Fruit fly (Drosophila melanogaster) whole organism, embryonic: ENCODE measurements around the gene CG8870.
A peak's percentile ranks its signal among the peaks of the same experiment; 100 is the strongest.

Experiments
- Antp ChIP-seq: fragments of 200-800 bp; sonication (Bioruptor generic); optimal IDR thresholded peaks from 3 replicates; lab custom pipeline; 2016; ENCODE audit warnings: missing biosample characterization, missing genetic modification characterization
- BEAF-32 ChIP-seq: fragments of 200-800 bp; sonication (Bioruptor generic); optimal IDR thresholded peaks from 3 replicates; lab custom pipeline; 2017; ENCODE audit warnings: missing biosample characterization, missing genetic modification characterization, mild to moderate bottlenecking, moderate library complexity, missing genetic modification reagents
- CG10959 ChIP-seq: fragments of 200-800 bp; sonication (Bioruptor generic); IDR thresholded peaks from 2 replicates; pipeline ENCODE4 v1.3.6; 2022; ENCODE audit warnings: missing biosample characterization, missing genetic modification characterization
- CG11247 ChIP-seq: fragments of 200-800 bp; sonication (Bioruptor generic); IDR thresholded peaks from 2 replicates; pipeline ENCODE4 v1.3.6; 2022; ENCODE audit warnings: missing biosample characterization, missing genetic modification characterization
- CG11504 ChIP-seq: fragments of 200-800 bp; sonication (Bioruptor generic); optimal IDR thresholded peaks from 3 replicates; lab custom pipeline; 2019; ENCODE audit warnings: missing biosample characterization, mild to moderate bottlenecking, missing genetic modification characterization, moderate library complexity
- CG11723 ChIP-seq: fragments of 200-800 bp; sonication (Bioruptor generic); optimal IDR thresholded peaks from 2 replicates; lab custom pipeline; 2017; ENCODE audit warnings: missing biosample characterization, mild to moderate bottlenecking, missing genetic modification characterization
- CG12391 ChIP-seq: fragments of 200-800 bp; sonication (Bioruptor generic); optimal IDR thresholded peaks from 3 replicates; lab custom pipeline; 2018; ENCODE audit warnings: missing biosample characterization, mild to moderate bottlenecking, missing genetic modification characterization, moderate library complexity
- CG12659 ChIP-seq: fragments of 200-800 bp; sonication (Bioruptor generic); optimal IDR thresholded peaks from 3 replicates; lab custom pipeline; 2017; ENCODE audit warnings: mild to moderate bottlenecking, missing biosample characterization, missing genetic modification reagents, missing genetic modification characterization
- CG12769 ChIP-seq: fragments of 200-800 bp; sonication (Bioruptor generic); optimal IDR thresholded peaks from 2 replicates; lab custom pipeline; 2019; ENCODE audit warnings: missing biosample characterization, mild to moderate bottlenecking, missing genetic modification characterization, moderate library complexity
- CG13775 ChIP-seq: fragments of 200-800 bp; sonication (Bioruptor generic); optimal IDR thresholded peaks from 3 replicates; lab custom pipeline; 2017; ENCODE audit warnings: missing biosample characterization, mild to moderate bottlenecking, missing genetic modification characterization
- CG14667 ChIP-seq: fragments of 200-800 bp; sonication (Bioruptor generic); IDR thresholded peaks from 2 replicates; pipeline ENCODE4 v1.3.6; 2022; ENCODE audit warnings: missing biosample characterization, missing genetic modification characterization
- CG1529 ChIP-seq: fragments of 200-800 bp; sonication (Bioruptor generic); optimal IDR thresholded peaks from 3 replicates; lab custom pipeline; 2018; ENCODE audit warnings: missing biosample characterization, missing genetic modification characterization
- CG16863 ChIP-seq: fragments of 200-800 bp; sonication (Bioruptor generic); optimal IDR thresholded peaks from 3 replicates; lab custom pipeline; 2016; ENCODE audit warnings: missing biosample characterization, missing genetic modification characterization
- CG17328 ChIP-seq: fragments of 200-800 bp; sonication (Bioruptor generic); IDR thresholded peaks from 2 replicates; pipeline ENCODE4 v1.3.6; 2022; ENCODE audit warnings: missing biosample characterization, missing genetic modification characterization
- CG17385 ChIP-seq: fragments of 200-800 bp; sonication (Bioruptor generic); optimal IDR thresholded peaks from 3 replicates; lab custom pipeline; 2018; ENCODE audit warnings: missing biosample characterization, mild to moderate bottlenecking, missing genetic modification characterization
- CG18764 ChIP-seq: fragments of 200-800 bp; sonication (Bioruptor generic); optimal IDR thresholded peaks from 3 replicates; lab custom pipeline; 2016; ENCODE audit warnings: missing biosample characterization, missing genetic modification characterization
- CG2129 ChIP-seq: fragments of 200-800 bp; sonication (Bioruptor generic); IDR thresholded peaks from 2 replicates; pipeline ENCODE4 v1.3.6; 2022; ENCODE audit warnings: missing biosample characterization, missing genetic modification characterization; ENCODE audit not compliant: partially characterized antibody
- CG32532 ChIP-seq: fragments of 200-800 bp; sonication (Bioruptor generic); IDR thresholded peaks from 2 replicates; pipeline ENCODE4 v1.3.6; 2022; ENCODE audit warnings: missing biosample characterization, missing genetic modification characterization
- CG34376 ChIP-seq: fragments of 200-800 bp; sonication (Bioruptor generic); optimal IDR thresholded peaks from 2 replicates; lab custom pipeline; 2018; ENCODE audit warnings: missing biosample characterization, mild to moderate bottlenecking, missing genetic modification characterization
- CG3838 ChIP-seq: fragments of 200-800 bp; sonication (Bioruptor generic); optimal IDR thresholded peaks from 3 replicates; lab custom pipeline; 2016; ENCODE audit warnings: missing biosample characterization, missing genetic modification characterization
- CG4424 ChIP-seq: fragments of 200-800 bp; sonication (Bioruptor generic); optimal IDR thresholded peaks from 3 replicates; lab custom pipeline; 2016; ENCODE audit warnings: missing biosample characterization, missing genetic modification characterization
- CG5245 ChIP-seq: fragments of 200-800 bp; sonication (Bioruptor generic); optimal IDR thresholded peaks from 3 replicates; lab custom pipeline; 2016; ENCODE audit warnings: missing biosample characterization, missing genetic modification characterization
- CG7556 ChIP-seq: fragments of 200-800 bp; sonication (Bioruptor generic); optimal IDR thresholded peaks from 2 replicates; lab custom pipeline; 2017; ENCODE audit warnings: missing biosample characterization, mild to moderate bottlenecking, missing genetic modification characterization
- CG8944 ChIP-seq: fragments of 200-800 bp; sonication (Bioruptor generic); optimal IDR thresholded peaks from 3 replicates; lab custom pipeline; 2016; ENCODE audit warnings: missing biosample characterization, missing genetic modification characterization
- Drgx ChIP-seq: fragments of 200-800 bp; sonication (Bioruptor generic); IDR thresholded peaks from 2 replicates; pipeline ENCODE4 v1.3.6; 2022; ENCODE audit warnings: missing biosample characterization, missing genetic modification characterization
- HmgD ChIP-seq: fragments of 200-800 bp; sonication (Bioruptor generic); optimal IDR thresholded peaks from 3 replicates; lab custom pipeline; 2016; ENCODE audit warnings: missing biosample characterization, missing genetic modification characterization
- Hsf ChIP-seq: fragments of 200-800 bp; sonication (Bioruptor generic); optimal IDR thresholded peaks from 3 replicates; lab custom pipeline; 2016; ENCODE audit warnings: missing biosample characterization, missing genetic modification characterization
- MESR4 ChIP-seq: fragments of 200-800 bp; sonication (Bioruptor generic); optimal IDR thresholded peaks from 2 replicates; lab custom pipeline; 2018; ENCODE audit warnings: missing biosample characterization, mild to moderate bottlenecking, missing genetic modification characterization, moderate library complexity
- Mad ChIP-seq: fragments of 200-800 bp; sonication (Bioruptor generic); optimal IDR thresholded peaks from 2 replicates; lab custom pipeline; 2016; ENCODE audit warnings: missing biosample characterization, missing genetic modification characterization
- Oaz ChIP-seq: fragments of 200-800 bp; sonication (Bioruptor generic); IDR thresholded peaks from 2 replicates; pipeline ENCODE4 v1.3.6; 2022; ENCODE audit warnings: missing biosample characterization, missing genetic modification characterization
- Ssrp ChIP-seq: fragments of 200-800 bp; sonication (Bioruptor generic); optimal IDR thresholded peaks from 2 replicates; lab custom pipeline; 2018; ENCODE audit warnings: missing biosample characterization, mild to moderate bottlenecking, missing genetic modification characterization, moderate library complexity
- abd-A ChIP-seq: fragments of 200-800 bp; sonication (Bioruptor generic); optimal IDR thresholded peaks from 3 replicates; lab custom pipeline; 2019; ENCODE audit warnings: missing biosample characterization, mild to moderate bottlenecking, missing genetic modification characterization, moderate library complexity
- ato ChIP-seq: fragments of 200-800 bp; sonication (Bioruptor generic); IDR thresholded peaks from 2 replicates; pipeline ENCODE4 v1.3.6; 2022; ENCODE audit warnings: missing biosample characterization, missing genetic modification characterization; ENCODE audit not compliant: partially characterized antibody
- ci ChIP-seq: fragments of 200-800 bp; sonication (Bioruptor generic); IDR thresholded peaks from 3 replicates; pipeline ENCODE4 v1.3.6; 2022; ENCODE audit warnings: missing biosample characterization, missing genetic modification characterization
- h ChIP-seq: fragments of >200 bp; optimal IDR thresholded peaks from 2 replicates; lab custom pipeline; 2017
- ham ChIP-seq: fragments of 200-800 bp; sonication (Bioruptor generic); IDR thresholded peaks from 2 replicates; pipeline ENCODE4 v1.3.6; 2022; ENCODE audit warnings: missing biosample characterization, missing genetic modification characterization
- kni ChIP-seq: fragments of 200-800 bp; sonication (Bioruptor generic); optimal IDR thresholded peaks from 3 replicates; lab custom pipeline; 2017; ENCODE audit warnings: mild to moderate bottlenecking, missing biosample characterization, missing genetic modification reagents, missing genetic modification characterization
- nerfin-1 ChIP-seq: fragments of 200-800 bp; sonication (Bioruptor generic); optimal IDR thresholded peaks from 3 replicates; lab custom pipeline; 2019; ENCODE audit warnings: missing biosample characterization, mild to moderate bottlenecking, missing genetic modification characterization, moderate library complexity
- oc ChIP-seq: fragments of 200-800 bp; sonication (Bioruptor generic); optimal IDR thresholded peaks from 2 replicates; lab custom pipeline; 2018; ENCODE audit warnings: missing biosample characterization, mild to moderate bottlenecking, missing genetic modification characterization, moderate library complexity
- otp ChIP-seq: fragments of 200-800 bp; sonication (Bioruptor generic); IDR thresholded peaks from 3 replicates; pipeline ENCODE4, ENCODE4 v1.3.6; 2022; ENCODE audit warnings: missing biosample characterization, missing genetic modification characterization
- phol ChIP-seq: fragments of 200-800 bp; sonication (Bioruptor generic); optimal IDR thresholded peaks from 3 replicates; lab custom pipeline; 2018; ENCODE audit warnings: missing biosample characterization, mild to moderate bottlenecking, missing genetic modification characterization, moderate library complexity
- pzg ChIP-seq: fragments of 200-800 bp; sonication (Bioruptor generic); optimal IDR thresholded peaks from 3 replicates; lab custom pipeline; 2018; ENCODE audit warnings: missing biosample characterization, mild to moderate bottlenecking, missing genetic modification characterization, moderate library complexity
- sd ChIP-seq: fragments of 200-800 bp; sonication (Bioruptor generic); optimal IDR thresholded peaks from 3 replicates; lab custom pipeline; 2018; ENCODE audit warnings: missing biosample characterization, mild to moderate bottlenecking, missing genetic modification characterization, moderate library complexity
- sisA ChIP-seq: fragments of 200-800 bp; sonication (Bioruptor generic); IDR thresholded peaks from 2 replicates; pipeline ENCODE4 v1.3.6; 2022; ENCODE audit warnings: missing biosample characterization, missing genetic modification characterization
- sr ChIP-seq: fragments of 200-800 bp; sonication (Bioruptor generic); IDR thresholded peaks from 3 replicates; pipeline ENCODE4 v1.3.6; 2022; ENCODE audit warnings: missing biosample characterization, missing genetic modification characterization
- tin ChIP-seq: fragments of 200-800 bp; sonication (Bioruptor generic); optimal IDR thresholded peaks from 3 replicates; lab custom pipeline; 2016; ENCODE audit warnings: missing biosample characterization, missing genetic modification characterization
- unc-4 ChIP-seq: fragments of 200-800 bp; sonication (Bioruptor generic); IDR thresholded peaks from 2 replicates; pipeline ENCODE4 v1.3.6; 2022; ENCODE audit warnings: missing biosample characterization, missing genetic modification characterization; ENCODE audit not compliant: partially characterized antibody
- wdn ChIP-seq: fragments of 200-800 bp; sonication (Bioruptor generic); IDR thresholded peaks from 2 replicates; pipeline ENCODE4 v1.3.6; 2022; ENCODE audit warnings: missing biosample characterization, missing genetic modification characterization
- wek ChIP-seq: fragments of 200-800 bp; sonication (Bioruptor generic); optimal IDR thresholded peaks from 3 replicates; lab custom pipeline; 2018; ENCODE audit warnings: missing biosample characterization, mild to moderate bottlenecking, missing genetic modification characterization, moderate library complexity

CG8870 gene

dm6 chr3R:13366561-13367518, 12.8 kb upstream of the CG8870 start, which contains the start of gene Elp6 (continued):
- TF ChIP-seq wek (GFP tag; lab: Kevin White, UChicago) = no peak
- peak; percentile 45 for TF ChIP-seq tin (GFP tag; lab: Kevin White, UChicago)
- peak; percentile 27 for TF ChIP-seq CG5245 (GFP tag; lab: Kevin White, UChicago)
- peak; percentile 77 for TF ChIP-seq phol
- TF ChIP-seq CG14667 = no peak
- peak; percentile 58 for TF ChIP-seq CG12659 (GFP tag; lab: Kevin White, UChicago)
- TF ChIP-seq CG12769 (tag; lab: Kevin White, UChicago) = peak; percentile 34
- TF ChIP-seq CG10959 = no peak
- peak; percentile 61 for TF ChIP-seq Antp (GFP tag; lab: Kevin White, UChicago)
- TF ChIP-seq CG3838 (GFP tag; lab: Kevin White, UChicago) = no peak
- no peak for TF ChIP-seq h (lab: Kevin White, UChicago)
- peak; percentile 63 for TF ChIP-seq Drgx (GFP tag; lab: Robert Waterston, UW)
- no peak for TF ChIP-seq CG1529
- TF ChIP-seq ato = no peak
- peak; percentile 46 for TF ChIP-seq Ssrp (tag; lab: Kevin White, UChicago)
- peak; percentile 6; the same call in 1 of the 3 replicates for TF ChIP-seq ci (GFP tag; lab: Robert Waterston, UW)
- no peak for TF ChIP-seq nerfin-1 (tag; lab: Kevin White, UChicago)
- TF ChIP-seq CG2129 (GFP tag; lab: Robert Waterston, UW) = no peak
- no peak for TF ChIP-seq Mad (GFP tag; lab: Kevin White, UChicago)
- TF ChIP-seq otp (GFP tag; lab: Robert Waterston, UW) = no peak
- peak; percentile 5 for TF ChIP-seq CG34376 (GFP tag; lab: Kevin White, UChicago)
- peak; percentile 63; the same call in 1 of the 2 replicates for TF ChIP-seq sisA (GFP tag; lab: Robert Waterston, UW)
- TF ChIP-seq CG17328 (GFP tag; lab: Robert Waterston, UW) = peak; percentile 60
- TF ChIP-seq unc-4 (GFP tag; lab: Robert Waterston, UW) = no peak; the same call in 1 of the 2 replicates
- peak; percentile 57 for TF ChIP-seq CG17385
- TF ChIP-seq BEAF-32 (GFP tag; lab: Kevin White, UChicago) = no peak
- TF ChIP-seq CG32532 (GFP tag; lab: Robert Waterston, UW) = peak; percentile 67
- no peak for TF ChIP-seq oc
- peak; percentile 79 for TF ChIP-seq CG4424 (GFP tag; lab: Kevin White, UChicago)
- TF ChIP-seq sr (GFP tag; lab: Robert Waterston, UW) = no peak
- no peak for TF ChIP-seq Oaz (GFP tag; lab: Robert Waterston, UW)
- peak; percentile 47 for TF ChIP-seq CG18764 (GFP tag; lab: Kevin White, UChicago)
- peak; percentile 23 for TF ChIP-seq MESR4 (GFP tag; lab: Kevin White, UChicago)
- no peak for TF ChIP-seq wdn
- no peak for TF ChIP-seq kni (GFP tag; lab: Kevin White, UChicago)
- peak; percentile 68 for TF ChIP-seq CG12391 (tag; lab: Kevin White, UChicago)
- peak; percentile 71 for TF ChIP-seq CG13775 (GFP tag; lab: Kevin White, UChicago)
- peak; percentile 89 for TF ChIP-seq CG7556 (GFP tag; lab: Kevin White, UChicago)
- TF ChIP-seq CG16863 = peak; percentile 44
- no peak for TF ChIP-seq sd (tag; lab: Kevin White, UChicago)
- peak; percentile 41 for TF ChIP-seq CG8944 (GFP tag; lab: Kevin White, UChicago)
- TF ChIP-seq pzg = peak; percentile 46
- TF ChIP-seq Hsf (GFP tag; lab: Kevin White, UChicago) = peak; percentile 75
- no peak for TF ChIP-seq HmgD
- peak; percentile 55 for TF ChIP-seq CG11247 (GFP tag; lab: Robert Waterston, UW)
- TF ChIP-seq CG11504 (tag; lab: Kevin White, UChicago) = peak; percentile 82
- no peak for TF ChIP-seq abd-A (tag; lab: Kevin White, UChicago)
- no peak for TF ChIP-seq ham
- TF ChIP-seq CG11723 = no peak
